Worm (Caenorhabditis elegans) whole organism, L4 larva: ENCODE measurements around the gene Y15E3A.4.
"Not testable (repeated sequence)": the region's sequence is repeated elsewhere in the genome, so short reads cannot be mapped to it uniquely, and the experiment has no call there.

Source experiments
- R02D3.7 ChIP-seq: fragments of 150-350 bp; sonication (generic microtip); optimal IDR thresholded peaks from 3 replicates; lab custom pipeline; 2014; ENCODE audit warnings: missing biosample characterization, missing genetic modification characterization
- ZK337.2 ChIP-seq: fragments of 200-800 bp; sonication (Bioruptor generic); IDR thresholded peaks from 2 replicates; pipeline ENCODE4 v1.3.6; 2022; ENCODE audit warnings: missing genetic modification reagents, missing genetic modification characterization, missing compliant biosample characterization
- aha-1 ChIP-seq: fragments of 150-350 bp; peaks from one replicate; lab custom pipeline; 2014; ENCODE audit warnings: missing biosample characterization, missing genetic modification characterization
- ctbp-1 ChIP-seq: fragments of 200-800 bp; sonication (Bioruptor generic); IDR thresholded peaks from 2 replicates; pipeline ENCODE4 v1.3.6; 2022; ENCODE audit warnings: missing genetic modification reagents, missing genetic modification characterization, missing compliant biosample characterization
- daf-19 ChIP-seq: fragments of 200-800 bp; sonication (Bioruptor generic); conservative IDR thresholded peaks from 2 replicates; pipeline ENCODE4 v1.3.6; 2022; ENCODE audit warnings: missing genetic modification characterization, missing compliant biosample characterization
- dmd-6 ChIP-seq: fragments of 200-800 bp; sonication (Bioruptor generic); IDR thresholded peaks from 2 replicates; pipeline ENCODE4 v1.3.6; 2022; ENCODE audit warnings: missing genetic modification reagents, missing genetic modification characterization, missing compliant biosample characterization
- hlh-11 ChIP-seq: fragments of 200-800 bp; sonication (Bioruptor generic); optimal IDR thresholded peaks from 2 replicates; lab custom pipeline; 2018; ENCODE audit warnings: mild to moderate bottlenecking, missing genetic modification characterization, missing compliant biosample characterization
- jun-1 ChIP-seq: fragments of 150-350 bp; optimal IDR thresholded peaks from 2 replicates; lab custom pipeline; 2014; ENCODE audit warnings: missing biosample characterization, missing genetic modification reagents, missing genetic modification characterization
- lin-1 ChIP-seq: fragments of 200-800 bp; sonication (Bioruptor generic); IDR thresholded peaks from 2 replicates; pipeline ENCODE4 v1.3.6; 2022; ENCODE audit warnings: missing genetic modification reagents, missing genetic modification characterization, missing compliant biosample characterization
- lin-15B ChIP-seq: fragments of 150-350 bp; sonication (generic microtip); optimal IDR thresholded peaks from 3 replicates; lab custom pipeline; 2014; ENCODE audit warnings: missing biosample characterization, missing genetic modification characterization
- lin-38 ChIP-seq: fragments of 200-800 bp; sonication (Bioruptor generic); IDR thresholded peaks from 2 replicates; pipeline ENCODE4 v1.3.6; 2022; ENCODE audit warnings: missing genetic modification reagents, missing genetic modification characterization, missing compliant biosample characterization
- lir-3 ChIP-seq: sonication (generic microtip); optimal IDR thresholded peaks from 2 replicates; lab custom pipeline; 2016; ENCODE audit warnings: mild to moderate bottlenecking, missing genetic modification characterization, missing compliant biosample characterization
- lsy-2 ChIP-seq, 2 experiments: fragments of 150-350 bp in 1 of 2; sonication (generic microtip) in 1 of 2; optimal IDR thresholded peaks; 2 replicates each; lab custom pipeline; 2014 to 2017; ENCODE audit warnings: missing biosample characterization in 2 of 2, missing genetic modification characterization in 2 of 2
- mdl-1 ChIP-seq, 2 experiments: fragments of 150-350 bp in 1 of 2; sonication (generic microtip) in 1 of 2; optimal IDR thresholded peaks; 2 replicates each; lab custom pipeline; 2014 to 2017; ENCODE audit warnings: missing biosample characterization in 2 of 2, missing genetic modification characterization in 2 of 2
- mxl-3 ChIP-seq: fragments of 200-800 bp; sonication (Bioruptor generic); optimal IDR thresholded peaks from 2 replicates; lab custom pipeline; 2018; ENCODE audit warnings: mild to moderate bottlenecking, missing genetic modification characterization, missing compliant biosample characterization
- nhr-102 ChIP-seq: sonication (generic microtip); optimal IDR thresholded peaks from 2 replicates; lab custom pipeline; 2016; ENCODE audit warnings: mild to moderate bottlenecking, missing genetic modification characterization, moderate library complexity, missing compliant biosample characterization
- nhr-11 ChIP-seq: fragments of 150-350 bp; optimal IDR thresholded peaks from 2 replicates; lab custom pipeline; 2014; ENCODE audit warnings: missing biosample characterization, missing genetic modification characterization
- nhr-25 ChIP-seq: sonication (generic microtip); optimal IDR thresholded peaks from 2 replicates; lab custom pipeline; 2017; ENCODE audit warnings: missing genetic modification characterization, mild to moderate bottlenecking, missing compliant biosample characterization, antibody characterized with exemption, moderate library complexity, borderline replicate concordance; ENCODE audit not compliant: insufficient read depth
- nhr-28 ChIP-seq: fragments of 150-350 bp; optimal IDR thresholded peaks from 2 replicates; lab custom pipeline; 2014; ENCODE audit warnings: missing biosample characterization, missing genetic modification characterization
- nhr-76 ChIP-seq: fragments of 150-350 bp; optimal IDR thresholded peaks from 2 replicates; lab custom pipeline; 2014; ENCODE audit warnings: missing biosample characterization, missing genetic modification characterization
- pha-4 ChIP-seq, 2 experiments: fragments of 150-350 bp in 1 of 2; fragments of 200-800 bp in 1 of 2; sonication (Bioruptor generic) in 1 of 2; IDR thresholded peaks in 1 of 2; optimal IDR thresholded peaks in 1 of 2; 2 replicates each; pipeline versions ENCODE4 v1.3.6 to Lab custom; 2014 to 2022; ENCODE audit warnings: missing genetic modification characterization in 2 of 2, missing genetic modification reagents in 2 of 2, missing biosample characterization in 1 of 2, missing compliant biosample characterization in 1 of 2
- set-16 ChIP-seq: fragments of 200-800 bp; sonication (Bioruptor generic); IDR thresholded peaks from 2 replicates; pipeline ENCODE4 v1.3.6; 2022; ENCODE audit warnings: missing genetic modification reagents, missing genetic modification characterization, missing compliant biosample characterization
- skn-1 ChIP-seq: fragments of 150-350 bp; optimal IDR thresholded peaks from 2 replicates; lab custom pipeline; 2014; ENCODE audit warnings: missing biosample characterization, missing genetic modification characterization
- snpc-4 ChIP-seq: fragments of 150-350 bp; optimal IDR thresholded peaks from 2 replicates; lab custom pipeline; 2014; ENCODE audit warnings: missing biosample characterization, missing genetic modification characterization
- tra-1 ChIP-seq: fragments of 200-800 bp; sonication (Bioruptor generic); IDR thresholded peaks from 2 replicates; pipeline ENCODE4 v1.3.6; 2022; ENCODE audit warnings: missing genetic modification reagents, missing genetic modification characterization, missing compliant biosample characterization
- vab-7 ChIP-seq: fragments of 200-800 bp; sonication (Bioruptor generic); IDR thresholded peaks from 2 replicates; pipeline ENCODE4 v1.3.6; 2022; ENCODE audit warnings: missing genetic modification reagents, missing genetic modification characterization, missing compliant biosample characterization
- ztf-11 ChIP-seq: fragments of 150-350 bp; optimal IDR thresholded peaks from 2 replicates; lab custom pipeline; 2014; ENCODE audit warnings: missing biosample characterization, missing genetic modification characterization

The Y15E3A.4 gene

ce11 chrX:15312681-15313080 lies 18.1 kb upstream of the Y15E3A.4 start:
- TF ChIP-seq lir-3 (tag; lab: Kevin White, UChicago): no peak
- TF ChIP-seq skn-1 (tag; lab: Kevin White, UChicago): no peak
- TF ChIP-seq nhr-25: peak; percentile 56
- no peak for TF ChIP-seq ZK337.2 (GFP tag; lab: Robert Waterston, UW)
- TF ChIP-seq, all 104 proteins: peak for 1

DNA sequence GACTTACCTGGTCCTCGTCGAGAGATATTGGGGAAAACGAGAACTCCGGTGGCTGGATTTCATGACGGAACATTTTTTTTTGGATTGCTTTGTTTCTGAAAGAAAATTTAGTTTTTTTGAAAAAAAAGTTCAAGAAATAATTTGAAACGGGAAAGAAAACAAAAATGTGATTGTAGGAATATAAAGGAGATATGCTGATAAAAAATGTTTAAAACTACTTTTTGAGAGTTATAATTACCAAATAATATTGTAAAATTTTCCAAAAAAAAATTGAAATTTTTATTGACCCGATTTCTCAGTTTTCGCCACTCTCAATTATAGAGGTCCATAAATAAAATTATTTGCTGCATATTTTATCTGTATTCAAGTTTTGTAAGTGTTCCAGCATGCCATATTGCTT lies 13.6 kb upstream of the Y15E3A.4 start, which contains the start of gene glb-28:
Gene glb-28, minus strand, starts transcription at position 101 of the 400 bp plus-strand sequence.
- TF ChIP-seq mdl-1 (tag; optimal IDR thresholded peaks at IDR 0.05; lab: Kevin White, UChicago): no peak
- TF ChIP-seq nhr-76 (tag; lab: Kevin White, UChicago): no peak
- TF ChIP-seq daf-19 (GFP tag; lab: Robert Waterston, UW): no peak
- no peak for TF ChIP-seq ZK337.2 (GFP tag; lab: Robert Waterston, UW)
- no peak for TF ChIP-seq dmd-6
- no peak for TF ChIP-seq nhr-102
- no peak for TF ChIP-seq snpc-4
- no peak for TF ChIP-seq nhr-11
- no peak for TF ChIP-seq vab-7 (GFP tag; lab: Robert Waterston, UW)
- no peak for TF ChIP-seq pha-4 (GFP tag; IDR thresholded peaks at IDR 0.05; lab: Robert Waterston, UW)
- TF ChIP-seq pha-4 (tag; optimal IDR thresholded peaks at IDR 0.05; lab: Kevin White, UChicago): no peak

ce11 chrX:15319762-15320161 lies 11.0 kb upstream of the Y15E3A.4 start:
- TF ChIP-seq aha-1 (tag; lab: Kevin White, UChicago) (peak; percentile 2), lin-1 (GFP tag; lab: Robert Waterston, UW) (0 out of 2 replicates have a peak, but pooled peaks have one; percentile 20), tra-1 (GFP tag; lab: Robert Waterston, UW) (0 out of 2 replicates have a peak, but pooled peaks have one; percentile 27), pha-4 (GFP tag; IDR thresholded peaks at IDR 0.05; lab: Robert Waterston, UW) (peak; percentile 16; the same call in 1 of the 2 replicates)
- not testable (repeated sequence) for TF ChIP-seq pha-4 (tag; optimal IDR thresholded peaks at IDR 0.05; lab: Kevin White, UChicago)
- TF ChIP-seq, all 104 proteins: peak for 4; not testable (repeated sequence) for 100

DNA sequence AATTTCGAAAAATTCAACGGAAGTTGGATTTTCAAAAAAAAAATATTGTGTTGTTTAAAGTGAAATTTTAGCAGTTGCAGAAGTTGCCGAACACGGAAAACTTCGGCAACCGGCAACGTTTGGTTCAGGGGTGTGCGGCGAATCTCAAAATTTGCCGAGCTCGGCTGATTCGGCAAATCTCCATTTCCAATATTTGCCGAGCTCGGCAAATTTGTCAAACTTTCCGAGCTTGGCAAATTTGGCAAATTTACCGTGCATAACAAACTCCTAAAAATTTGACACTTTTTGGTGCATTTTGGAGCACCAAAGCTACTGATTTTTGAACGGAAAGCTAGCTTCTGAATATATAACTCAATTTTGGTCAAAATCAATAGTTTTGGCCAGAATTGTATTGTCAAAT lies 9.5 kb upstream of the Y15E3A.4 start:
- TF ChIP-seq aha-1 (tag; lab: Kevin White, UChicago) (peak; percentile 92), lin-38 (GFP tag; lab: Robert Waterston, UW) (no peak)
- TF ChIP-seq, all 104 proteins: peak for 1

- TF ChIP-seq tra-1 (GFP tag; lab: Robert Waterston, UW) (no peak), set-16 (GFP tag; lab: Robert Waterston, UW) (no peak), hlh-11 (tag; lab: Kevin White, UChicago) (no peak), lsy-2 (tag; optimal IDR thresholded peaks at IDR 0.05; lab: Kevin White, UChicago) (no peak), mxl-3 (GFP tag; lab: Kevin White, UChicago) (no peak), R02D3.7 (tag; lab: Kevin White, UChicago) (no peak), ctbp-1 (GFP tag; lab: Robert Waterston, UW) (no peak)
These were observed 9.0 kb upstream of the Y15E3A.4 start for ce11 chrX:15321791-15322190.

DNA sequence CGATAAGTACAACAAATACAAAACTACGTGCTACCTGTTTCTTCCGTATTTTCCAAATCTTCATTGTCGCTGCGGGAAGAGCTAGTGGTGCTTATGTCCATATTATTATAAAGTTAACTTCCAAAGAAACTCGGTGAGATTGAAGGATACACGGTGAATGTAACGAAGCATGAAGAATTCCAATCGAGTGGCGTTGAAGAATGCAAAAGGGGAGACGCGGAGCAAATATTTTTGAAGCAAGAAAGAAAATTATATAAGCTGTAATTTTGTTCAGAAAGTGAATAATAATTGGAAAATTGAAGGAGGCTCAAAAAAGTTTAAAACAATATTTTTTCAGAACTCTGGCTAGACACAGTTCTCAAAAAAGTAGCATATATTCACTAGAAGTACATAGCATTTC lies 5.1 kb upstream of the Y15E3A.4 start, which contains the start of gene Y15E3A.3:
Gene Y15E3A.3, minus strand, starts transcription at position 101 of the 400 bp plus-strand sequence.
- no peak for TF ChIP-seq jun-1 (tag; lab: Kevin White, UChicago)

DNA sequence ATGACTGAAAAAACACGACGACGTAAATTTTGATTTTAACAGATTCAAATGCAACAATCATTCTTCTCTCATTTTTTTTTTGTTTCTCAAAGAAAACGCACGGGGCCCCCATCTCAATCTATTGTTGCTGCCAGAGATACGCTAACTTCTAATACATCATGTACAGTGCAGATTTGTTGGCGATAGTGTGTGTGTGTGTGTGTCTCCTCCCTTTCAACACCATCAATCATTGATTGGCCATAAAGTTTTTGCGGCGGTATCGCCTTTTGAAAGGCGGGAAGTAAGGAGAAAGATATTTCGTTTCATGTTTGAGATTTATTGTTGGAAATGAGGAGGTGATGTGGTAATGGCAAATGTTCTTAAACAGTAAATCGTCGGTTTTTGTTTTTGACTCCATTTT lies 3.5 kb upstream of the Y15E3A.4 start:
- TF ChIP-seq nhr-28 (tag; lab: Kevin White, UChicago) (peak; percentile 58), mxl-3 (GFP tag; lab: Kevin White, UChicago) (peak; percentile 73), aha-1 (tag; lab: Kevin White, UChicago) (peak; percentile 81), lin-15B (tag; lab: Kevin White, UChicago) (no peak), ztf-11 (tag; lab: Kevin White, UChicago) (no peak), mdl-1 (tag; optimal IDR thresholded peaks at IDR 0.05; lab: Kevin White, UChicago) (peak in 1 of 2 experiments; percentile 43)
